Fruit fly (Drosophila melanogaster) whole organism: ENCODE measurements around the gene SrpRbeta.

Experiments
- CG8478 ChIP-seq: fragments of >200 bp; optimal IDR thresholded peaks from 2 replicates; lab custom pipeline; 2018; ENCODE audit warnings: inconsistent platforms
- Dll ChIP-seq: fragments of >200 bp; optimal IDR thresholded peaks from 2 replicates; lab custom pipeline; 2017
- EcR ChIP-seq, 2 experiments: fragments of >200 bp; optimal IDR thresholded peaks; 2 replicates each; lab custom pipeline; 2017; ENCODE audit warnings: missing biosample characterization in 2 of 2, missing genetic modification characterization in 2 of 2, missing genetic modification reagents in 2 of 2
- pan ChIP-seq: fragments of >200 bp; optimal IDR thresholded peaks from 2 replicates; lab custom pipeline; 2017
- psq ChIP-seq: fragments of >200 bp; optimal IDR thresholded peaks from 2 replicates; lab custom pipeline; 2017
- usp ChIP-seq: fragments of >200 bp; optimal IDR thresholded peaks from 2 replicates; lab custom pipeline; 2017; ENCODE audit warnings: missing biosample characterization, missing genetic modification characterization, mixed read lengths

- TF ChIP-seq usp (GFP tag; lab: Kevin White, UChicago) (no peak), pan (lab: Kevin White, UChicago) (no peak), Dll (lab: Kevin White, UChicago) (no peak), psq (lab: Kevin White, UChicago) (no peak), CG8478 (lab: Kevin White, UChicago) (no peak), EcR (GFP tag; optimal IDR thresholded peaks at IDR 0.05; lab: Kevin White, UChicago) (no peak)
Measured at dm6 chr3L:8681271-8681670, 38.8 kb downstream of the SrpRbeta start.
